Fruit fly (Drosophila melanogaster) ovary, adult (tissue): Measurements from ENCODE around the gene Vha14-2.

Experiments
- CG17801 ChIP-seq: fragments of 200-800 bp; optimal IDR thresholded peaks from 2 replicates; lab custom pipeline; 2019; ENCODE audit warnings: missing biosample characterization, mild to moderate bottlenecking, missing genetic modification characterization, moderate library complexity; ENCODE audit not compliant: partially characterized antibody

Vha14-2 gene

DNA sequence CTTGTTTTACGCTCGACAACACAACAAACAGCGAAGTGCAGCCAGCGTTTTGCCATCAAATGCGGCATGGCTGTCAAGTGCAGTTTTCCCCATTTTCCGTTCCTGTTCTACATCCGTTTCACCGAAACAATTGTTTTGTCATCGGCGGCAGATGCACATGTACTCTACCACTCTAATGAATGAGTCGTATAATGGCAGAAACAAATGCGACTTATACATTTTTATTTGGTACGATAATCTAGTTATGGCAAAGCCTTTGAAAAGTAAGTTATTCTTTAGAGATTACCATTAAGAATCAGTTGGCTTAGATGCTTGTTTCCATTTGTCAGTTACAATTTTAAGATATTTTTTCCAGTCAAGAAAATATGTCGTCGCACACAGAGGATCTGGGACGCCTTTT is at the start of gene Vha14-2:
Gene Vha14-2 (plus strand): TSS at position 301 of the 400 bp plus-strand sequence.
- TF ChIP-seq CG17801: no peak

DNA sequence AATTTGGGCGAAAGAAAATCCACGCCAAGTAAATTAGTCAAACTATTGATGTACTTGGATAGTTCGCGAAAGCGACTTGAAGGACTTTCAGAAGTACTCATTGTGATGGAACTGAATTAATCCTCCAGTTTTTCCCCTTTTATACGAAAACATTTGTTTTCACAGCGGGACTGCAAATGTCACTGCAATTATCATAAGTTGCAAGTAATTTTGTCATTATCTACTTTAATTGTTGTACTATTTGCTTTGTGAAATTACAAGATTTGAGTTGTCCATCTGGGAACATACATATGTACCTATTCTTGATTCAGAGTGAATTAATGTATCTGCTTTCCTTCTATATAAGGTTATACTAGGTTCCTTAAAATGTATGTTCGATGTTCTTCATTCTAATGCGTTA is 44.2 kb upstream of the Vha14-2 start, which contains the start of gene Or83c:
Gene Or83c (minus strand): TSS at position 101 of the 400 bp plus-strand sequence.
- TF ChIP-seq CG17801: no peak

DNA sequence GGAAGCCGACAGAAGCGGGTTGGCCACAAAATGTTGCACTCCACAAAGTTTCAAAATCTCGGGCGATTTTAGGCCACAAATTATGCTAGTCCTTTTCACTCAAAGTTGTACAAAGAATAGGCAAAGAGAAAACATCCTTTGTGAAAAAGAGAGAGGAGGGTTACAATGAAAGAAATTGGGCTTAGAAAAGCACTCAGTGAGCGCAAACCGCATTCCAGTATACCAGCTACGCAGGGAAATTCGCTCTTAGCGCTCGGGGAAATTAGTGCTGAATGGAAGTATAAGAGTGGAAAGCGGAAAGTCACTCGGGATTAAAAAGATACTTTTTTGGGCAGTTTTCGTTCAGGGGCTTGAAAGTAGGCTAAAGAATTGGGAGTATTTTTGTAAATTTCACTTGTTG is 40.3 kb upstream of the Vha14-2 start:
- TF ChIP-seq CG17801: no peak

DNA sequence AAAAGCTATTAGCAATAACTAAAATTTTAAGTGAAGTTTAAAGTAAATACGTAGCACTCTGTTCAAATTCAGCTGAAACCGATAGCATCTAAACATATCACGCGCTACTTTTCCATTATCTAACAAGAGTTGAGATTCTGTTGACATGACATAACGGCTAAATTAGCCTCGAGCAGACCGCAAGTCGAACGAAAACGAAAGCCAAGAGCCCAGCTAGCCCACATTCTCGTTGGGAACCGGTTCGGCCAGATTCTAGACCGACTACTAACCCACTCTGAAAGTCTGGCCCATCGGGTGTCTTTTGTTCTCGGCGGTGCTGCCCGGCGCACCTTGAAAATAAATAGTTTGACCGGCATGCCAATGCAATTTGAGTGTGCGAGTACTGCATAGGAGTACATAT is 25.4 kb upstream of the Vha14-2 start:
- TF ChIP-seq CG17801: no peak

DNA sequence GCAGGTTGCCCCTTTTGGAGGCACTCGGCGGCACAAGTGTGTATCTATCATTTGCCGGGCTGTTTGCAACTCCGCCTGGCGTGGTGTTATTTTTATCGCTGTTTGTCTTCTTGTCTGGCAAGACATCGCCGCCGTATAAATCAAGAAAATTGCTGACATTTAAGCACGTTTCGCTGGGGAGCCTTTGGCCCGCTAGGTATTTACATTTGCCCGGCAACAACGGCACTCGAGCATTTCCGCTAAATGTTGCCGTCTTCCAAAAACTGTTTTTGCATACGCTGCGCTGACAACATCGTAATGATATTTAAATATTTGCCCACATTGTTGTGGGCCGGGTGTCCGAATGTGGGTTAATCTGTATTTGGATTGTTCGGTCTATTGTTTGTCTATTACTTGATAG is 24.1 kb upstream of the Vha14-2 start:
- no peak for TF ChIP-seq CG17801

DNA sequence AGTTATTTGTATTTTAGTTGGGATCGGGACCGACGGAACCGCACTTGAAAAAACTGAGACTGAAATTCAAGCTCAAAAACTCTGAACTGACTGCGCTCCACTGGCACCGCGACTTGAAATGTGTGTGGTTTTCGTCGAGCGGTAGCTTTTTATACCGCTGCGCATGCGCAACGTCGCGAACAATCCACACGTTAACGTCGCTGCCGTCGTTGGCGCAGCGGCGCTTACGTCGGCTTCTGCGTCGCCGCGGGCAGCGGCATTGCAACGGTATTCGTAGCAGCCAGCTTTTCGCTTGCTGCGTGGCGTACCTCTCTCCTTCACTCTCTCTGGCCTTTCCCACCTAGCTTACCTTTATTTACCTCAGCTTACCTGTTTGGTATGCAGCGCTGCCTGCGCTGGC is 21.6 kb upstream of the Vha14-2 start, which contains the start of gene Gasp:
Gene Gasp (minus strand): TSS at position 124 of the 400 bp plus-strand sequence.
- no peak for TF ChIP-seq CG17801

DNA sequence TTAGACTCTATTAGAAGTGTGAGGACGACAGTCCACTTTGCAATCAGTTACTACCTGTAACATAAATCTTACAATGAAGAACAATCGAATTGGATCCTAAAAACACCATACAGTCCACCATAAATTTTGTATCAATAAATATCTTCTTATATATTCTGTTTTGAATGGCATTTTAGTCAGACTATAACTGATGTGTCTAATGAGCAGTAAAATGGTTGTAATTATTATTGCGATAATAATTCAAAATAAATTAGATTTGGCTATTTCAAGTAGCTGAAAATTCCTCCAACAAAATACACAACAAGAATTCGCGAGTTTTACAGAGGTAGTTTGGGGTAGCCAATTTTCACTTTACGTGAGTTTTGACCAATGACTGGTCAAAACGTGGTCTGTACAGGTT is 20.1 kb upstream of the Vha14-2 start:
- TF ChIP-seq CG17801: no peak

DNA sequence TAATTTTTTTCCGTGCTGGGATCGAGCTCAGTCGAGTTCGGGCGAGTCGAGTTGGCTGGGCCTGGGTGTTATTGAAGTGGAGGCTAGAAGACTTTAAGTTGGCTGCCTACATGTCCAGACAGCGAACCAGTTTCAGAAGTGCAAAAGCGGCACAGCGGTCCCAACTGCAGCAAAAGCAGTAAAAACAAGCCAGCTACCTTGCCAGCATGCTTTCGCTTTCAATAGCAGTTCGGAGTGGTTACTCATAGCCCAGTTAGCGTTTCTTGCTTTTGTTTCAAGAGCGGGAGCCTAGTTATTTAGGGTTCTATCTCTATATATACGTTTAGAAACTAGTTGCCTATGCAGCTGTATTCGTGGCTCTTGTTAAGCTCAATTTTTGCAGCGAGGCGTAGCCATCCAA is 19.7 kb upstream of the Vha14-2 start:
- TF ChIP-seq CG17801: no peak

DNA sequence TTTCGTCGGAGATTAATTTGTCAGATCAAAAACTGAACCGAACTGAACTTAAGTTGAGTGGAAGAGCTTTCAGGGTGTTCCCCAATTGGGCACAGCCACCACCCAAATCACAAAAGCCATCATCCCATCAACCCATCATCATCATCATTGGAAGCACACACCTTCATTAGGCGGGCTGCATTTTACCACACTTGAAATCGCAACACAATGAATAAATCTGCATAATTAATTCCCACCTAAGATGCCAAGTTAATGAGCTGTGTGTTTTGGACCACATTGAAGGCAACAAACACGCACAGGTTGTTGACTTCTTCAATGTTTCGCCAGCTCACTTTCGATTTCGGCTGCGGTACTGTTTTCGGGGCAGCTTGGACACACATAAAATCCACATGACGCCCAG is 17.2 kb upstream of the Vha14-2 start:
- no peak for TF ChIP-seq CG17801

DNA sequence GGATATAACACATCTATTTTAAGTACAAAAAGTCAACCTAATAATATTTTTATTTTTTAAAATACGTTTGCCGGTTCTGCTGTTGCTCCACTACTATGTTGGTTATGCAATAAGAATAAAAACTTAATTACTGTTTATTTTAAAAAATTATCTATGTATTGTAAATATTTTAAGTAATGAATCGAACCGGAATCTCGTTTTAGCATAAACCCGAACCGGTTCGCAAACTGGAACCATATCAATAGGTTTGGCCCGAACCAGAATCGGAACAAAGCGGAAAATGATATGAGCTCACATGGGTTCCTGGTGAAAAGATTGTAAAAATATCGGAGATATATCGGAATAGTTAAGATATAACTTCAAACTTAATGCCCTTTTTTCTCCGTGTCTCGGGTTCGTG is 15.7 kb upstream of the Vha14-2 start:
- TF ChIP-seq CG17801: no peak

DNA sequence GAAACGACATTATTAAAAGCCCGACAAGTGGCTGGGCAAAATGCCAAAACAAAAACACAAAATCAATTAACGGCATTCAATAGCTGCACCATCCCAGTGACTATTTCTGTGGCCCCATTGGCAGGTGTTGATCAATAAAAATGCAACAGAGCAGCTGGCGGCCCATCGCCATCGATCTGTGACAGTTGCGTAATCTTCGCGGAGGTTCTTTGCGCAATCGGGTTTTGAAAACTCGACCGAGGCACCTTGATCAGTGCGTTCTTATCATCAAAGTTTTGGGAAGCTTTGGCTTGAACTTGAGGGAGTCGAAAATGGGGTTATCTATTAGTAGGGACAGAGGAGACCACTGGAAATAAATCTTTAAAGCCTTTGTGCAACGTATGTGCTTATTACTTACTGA is 15.0 kb upstream of the Vha14-2 start:
- TF ChIP-seq CG17801: no peak

DNA sequence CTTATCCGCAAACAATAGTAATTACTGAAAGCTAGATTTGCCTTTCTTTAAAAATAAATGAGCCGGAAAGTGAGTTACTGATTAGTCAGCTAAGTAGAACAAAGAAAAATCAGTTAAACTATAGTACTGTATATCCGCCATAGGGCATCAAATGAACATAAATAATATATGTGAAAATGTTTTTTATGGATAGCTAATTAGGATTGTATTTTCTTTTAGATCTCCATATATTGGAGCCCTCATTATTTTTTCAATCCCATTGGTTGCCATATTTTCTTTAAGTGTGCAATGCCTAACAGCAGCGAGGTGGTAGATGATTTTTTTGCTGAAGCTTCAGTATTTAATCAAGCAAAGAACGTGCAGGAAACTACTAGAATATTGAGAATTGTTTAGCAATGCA is 14.6 kb upstream of the Vha14-2 start, which contains the start of gene Obp83cd:
Gene Obp83cd (plus strand): TSS at position 343 of the 400 bp plus-strand sequence.
- no peak for TF ChIP-seq CG17801

DNA sequence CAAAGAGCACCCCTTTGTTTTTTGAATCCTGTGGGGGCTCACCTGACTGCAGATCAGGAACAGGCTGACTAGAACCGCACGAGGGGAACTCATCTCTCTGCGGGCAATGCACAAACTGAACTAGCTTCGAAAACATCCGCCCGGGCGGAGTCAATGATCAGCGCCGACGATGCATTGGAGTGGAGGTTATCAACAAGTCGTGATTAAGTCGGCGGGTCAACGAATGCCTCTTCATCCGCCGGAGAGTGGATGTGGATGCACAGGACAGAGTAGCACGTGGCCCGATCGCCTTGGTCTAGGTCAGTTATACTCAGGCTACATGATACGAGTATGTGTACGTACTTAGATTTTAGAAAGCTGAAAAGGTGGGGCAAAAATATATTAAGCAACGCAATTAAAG is 11.5 kb upstream of the Vha14-2 start, which contains the start of gene Obp83ef:
Gene Obp83ef (minus strand): TSS at position 119 of the 400 bp plus-strand sequence.
- no peak for TF ChIP-seq CG17801

DNA sequence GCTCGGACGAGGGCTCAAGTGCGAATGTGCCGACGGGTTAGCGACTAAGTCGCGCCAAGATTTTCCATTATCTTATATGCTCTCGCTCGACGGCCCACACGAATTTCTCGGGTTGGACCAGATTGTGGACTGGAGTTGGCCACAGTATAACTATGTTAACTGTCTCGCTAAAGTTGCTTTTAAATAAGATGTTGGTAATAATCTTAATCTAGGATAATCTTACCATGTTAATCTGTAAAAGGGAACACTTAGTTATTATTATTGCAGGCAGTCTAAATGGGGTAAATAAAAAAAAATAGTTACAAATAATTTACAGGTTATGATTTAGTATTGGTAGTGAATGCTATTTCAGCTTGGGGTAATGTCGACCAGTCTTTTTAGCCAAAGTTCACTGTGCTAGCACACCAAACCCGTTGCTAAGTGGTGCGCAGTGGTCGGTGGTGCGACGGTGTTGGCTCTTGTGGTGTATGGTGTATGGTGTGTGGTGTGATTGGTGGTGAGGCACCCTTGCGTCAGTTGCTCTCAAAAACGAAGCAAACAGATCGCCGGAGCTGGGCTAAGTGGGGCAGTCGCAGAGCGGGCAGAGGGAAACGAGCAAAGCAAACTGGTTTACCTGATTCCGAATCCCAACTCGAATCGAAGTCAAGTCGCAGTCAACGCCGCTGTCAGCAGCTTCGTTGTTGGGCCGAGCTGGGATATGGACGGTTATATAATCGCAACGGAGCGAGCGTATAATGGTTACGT is 10.0 kb upstream of the Vha14-2 start, which contains the start of gene Obp83g:
Gene Obp83g (minus strand): TSS at position 51 of the 744 bp plus-strand sequence.
- no peak for TF ChIP-seq CG17801

DNA sequence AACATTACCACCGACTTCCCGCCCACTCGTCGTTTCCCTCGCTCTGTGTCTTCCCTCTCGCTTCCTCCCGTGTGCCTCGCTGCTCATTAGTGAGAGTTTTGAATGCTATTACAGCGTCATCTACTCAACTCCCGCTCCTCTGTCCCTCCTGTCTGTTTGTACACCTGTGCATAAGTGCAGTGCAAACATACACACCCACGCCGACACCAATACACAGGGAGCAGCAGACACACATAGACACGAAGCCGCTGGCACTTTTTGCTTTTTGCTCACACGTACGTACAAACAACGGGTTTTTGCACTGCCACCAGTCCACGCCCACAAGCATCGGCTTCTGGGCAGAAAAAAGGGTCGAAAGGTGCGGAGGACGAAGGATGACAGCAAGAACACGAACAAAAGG is 19.4 kb downstream of the Vha14-2 start:
- TF ChIP-seq CG17801: no peak

DNA sequence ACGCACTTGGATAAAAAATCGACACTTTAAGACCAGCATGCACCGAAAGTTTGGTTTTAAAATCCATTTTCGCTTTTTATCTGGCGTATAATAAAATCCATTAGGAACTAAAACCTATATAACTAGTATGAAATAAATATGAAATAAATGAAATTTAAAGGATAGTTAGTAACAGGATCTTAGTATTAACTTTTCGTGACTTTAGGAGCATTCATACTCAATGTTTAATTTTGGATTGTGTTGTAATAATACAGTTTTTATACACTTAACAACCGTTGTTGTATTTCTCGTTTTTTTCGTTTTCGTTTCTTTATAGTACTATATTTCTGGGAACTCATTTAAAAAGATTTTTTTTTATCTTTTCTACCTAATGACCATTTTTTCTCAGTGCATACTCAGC is 26.7 kb downstream of the Vha14-2 start:
- no peak for TF ChIP-seq CG17801

DNA sequence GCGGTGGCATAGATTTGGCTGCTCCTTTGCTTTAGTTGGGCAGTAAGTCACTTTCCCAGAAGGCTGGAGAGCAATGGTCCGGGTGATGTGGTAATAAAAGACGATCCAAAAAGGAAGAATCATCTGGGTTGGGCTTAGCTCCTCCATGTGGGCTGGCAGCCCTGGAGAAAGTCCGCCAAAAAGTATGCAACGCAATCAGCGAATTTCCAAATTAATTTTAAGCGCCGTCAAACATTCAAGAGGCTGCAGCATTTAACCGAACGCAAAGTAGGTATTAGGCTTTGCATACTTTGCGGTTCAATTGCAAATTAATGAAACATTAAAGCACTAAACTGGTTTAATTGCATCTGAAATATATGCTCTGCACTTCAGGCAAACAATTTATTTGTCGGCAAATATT is 27.2 kb downstream of the Vha14-2 start:
- no peak for TF ChIP-seq CG17801

DNA sequence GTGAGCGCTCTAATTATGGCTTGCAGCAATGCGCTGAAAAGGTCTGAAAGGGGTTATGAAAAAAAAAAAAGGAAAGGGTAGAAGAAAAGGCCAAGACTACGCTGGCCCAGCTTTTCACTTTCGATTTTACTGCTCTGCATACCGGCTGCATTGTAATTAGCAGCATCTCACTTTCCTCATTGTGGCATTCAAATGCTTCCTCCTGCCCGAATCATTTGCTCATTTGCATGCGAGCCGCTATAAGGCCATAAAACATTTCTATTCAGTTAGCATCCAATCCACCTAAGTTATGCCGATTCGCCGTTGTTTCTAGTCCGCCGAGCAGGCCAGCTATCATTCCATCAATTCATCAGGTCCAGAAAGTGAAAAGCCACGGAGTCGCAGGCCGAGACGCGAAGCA is 31.2 kb downstream of the Vha14-2 start:
- no peak for TF ChIP-seq CG17801
